Fruit fly (Drosophila melanogaster) whole organism, prepupa: ENCODE measurements around the gene Pop4.

Experiments used
- Blimp-1 ChIP-seq: fragments of 200-800 bp; sonication (Bioruptor generic); optimal IDR thresholded peaks from 3 replicates; lab custom pipeline; 2017; ENCODE audit warnings: missing biosample characterization, missing genetic modification characterization, mild to moderate bottlenecking, moderate library complexity, missing genetic modification reagents
- CG11294 ChIP-seq: fragments of 200-800 bp; sonication (Bioruptor generic); IDR thresholded peaks from 2 replicates; pipeline ENCODE4 v1.3.6; 2022; ENCODE audit warnings: missing biosample characterization, missing genetic modification characterization
- CG11762 ChIP-seq: fragments of 200-800 bp; sonication (Bioruptor generic); optimal IDR thresholded peaks from 3 replicates; lab custom pipeline; 2016; ENCODE audit warnings: missing biosample characterization, missing genetic modification characterization; ENCODE audit not compliant: insufficient read depth
- CG11902 ChIP-seq: fragments of 200-800 bp; sonication (Bioruptor generic); optimal IDR thresholded peaks from 3 replicates; lab custom pipeline; 2016; ENCODE audit warnings: missing biosample characterization, missing genetic modification characterization
- CG1621 ChIP-seq: fragments of 200-800 bp; sonication (Bioruptor generic); optimal IDR thresholded peaks from 3 replicates; lab custom pipeline; 2018; ENCODE audit warnings: missing biosample characterization, mild to moderate bottlenecking, missing genetic modification characterization
- CG16779 ChIP-seq: fragments of 200-800 bp; sonication (Bioruptor generic); optimal IDR thresholded peaks from 3 replicates; lab custom pipeline; 2017; ENCODE audit warnings: missing biosample characterization, mild to moderate bottlenecking, missing genetic modification characterization
- CG3032 ChIP-seq: fragments of 200-800 bp; optimal IDR thresholded peaks from 2 replicates; lab custom pipeline; 2019; ENCODE audit warnings: missing biosample characterization, mild to moderate bottlenecking, missing genetic modification characterization, moderate library complexity
- CG31627 ChIP-seq: fragments of 200-800 bp; sonication (Bioruptor generic); optimal IDR thresholded peaks from 3 replicates; lab custom pipeline; 2016; ENCODE audit warnings: missing biosample characterization, missing genetic modification characterization
- CG3919 ChIP-seq: fragments of 200-800 bp; sonication (Bioruptor generic); optimal IDR thresholded peaks from 3 replicates; lab custom pipeline; 2016; ENCODE audit warnings: missing biosample characterization, missing genetic modification characterization
- CG4318 ChIP-seq: fragments of 200-800 bp; sonication (Bioruptor generic); optimal IDR thresholded peaks from 3 replicates; lab custom pipeline; 2017; ENCODE audit warnings: missing biosample characterization, mild to moderate bottlenecking, missing genetic modification characterization
- CG6276 ChIP-seq: fragments of 200-800 bp; sonication (Bioruptor generic); optimal IDR thresholded peaks from 2 replicates; lab custom pipeline; 2017; ENCODE audit warnings: missing biosample characterization, mild to moderate bottlenecking, missing genetic modification characterization
- CG6808 ChIP-seq: fragments of 200-800 bp; sonication (Bioruptor generic); optimal IDR thresholded peaks from 3 replicates; lab custom pipeline; 2017; ENCODE audit warnings: missing biosample characterization, missing genetic modification characterization, mild to moderate bottlenecking, moderate library complexity, missing genetic modification reagents
- CG6854 ChIP-seq: fragments of 200-800 bp; sonication (Bioruptor generic); optimal IDR thresholded peaks from 2 replicates; lab custom pipeline; 2017; ENCODE audit warnings: missing biosample characterization, mild to moderate bottlenecking, missing genetic modification characterization
- CG7368 ChIP-seq: fragments of 200-800 bp; sonication (Bioruptor generic); optimal IDR thresholded peaks from 3 replicates; lab custom pipeline; 2016; ENCODE audit warnings: missing biosample characterization, missing genetic modification characterization
- CG9139 ChIP-seq: fragments of 200-800 bp; sonication (Bioruptor generic); optimal IDR thresholded peaks from 3 replicates; lab custom pipeline; 2017; ENCODE audit warnings: missing biosample characterization, mild to moderate bottlenecking, missing genetic modification characterization
- Eip75B ChIP-seq: fragments of 200-800 bp; sonication (Bioruptor generic); optimal IDR thresholded peaks from 3 replicates; lab custom pipeline; 2016; ENCODE audit warnings: missing biosample characterization, missing genetic modification characterization
- Eip78C ChIP-seq: fragments of 200-800 bp; sonication (Bioruptor generic); peaks from one replicate; lab custom pipeline; 2016; ENCODE audit warnings: missing biosample characterization, missing genetic modification characterization
- Ets21C ChIP-seq: fragments of 200-800 bp; sonication (Bioruptor generic); optimal IDR thresholded peaks from 3 replicates; lab custom pipeline; 2016; ENCODE audit warnings: missing biosample characterization, missing genetic modification characterization
- Ets96B ChIP-seq: fragments of 200-800 bp; optimal IDR thresholded peaks from 2 replicates; lab custom pipeline; 2019; ENCODE audit warnings: missing biosample characterization, mild to moderate bottlenecking, missing genetic modification characterization, moderate library complexity
- Gug ChIP-seq: fragments of 200-800 bp; sonication (Bioruptor generic); IDR thresholded peaks from 2 replicates; pipeline ENCODE4 v1.3.6; 2022; ENCODE audit warnings: missing biosample characterization, missing genetic modification characterization
- Hr38 ChIP-seq: sonication (Bioruptor generic); optimal IDR thresholded peaks from 2 replicates; lab custom pipeline; 2016; ENCODE audit warnings: missing biosample characterization, missing genetic modification characterization
- Hr39 ChIP-seq: fragments of 200-800 bp; sonication (Bioruptor generic); optimal IDR thresholded peaks from 2 replicates; lab custom pipeline; 2016; ENCODE audit warnings: missing biosample characterization, missing genetic modification characterization
- Lpt ChIP-seq: fragments of 200-800 bp; sonication (Bioruptor generic); optimal IDR thresholded peaks from 3 replicates; lab custom pipeline; 2016; ENCODE audit warnings: missing biosample characterization, missing genetic modification characterization
- Met ChIP-seq: fragments of 200-800 bp; sonication (Bioruptor generic); optimal IDR thresholded peaks from 3 replicates; lab custom pipeline; 2016; ENCODE audit warnings: missing biosample characterization, missing genetic modification characterization
- OdsH ChIP-seq: fragments of 200-800 bp; sonication (Bioruptor generic); optimal IDR thresholded peaks from 3 replicates; lab custom pipeline; 2016; ENCODE audit warnings: missing biosample characterization, missing genetic modification characterization
- Smox ChIP-seq: fragments of 200-800 bp; sonication (Bioruptor generic); optimal IDR thresholded peaks from 3 replicates; lab custom pipeline; 2016; ENCODE audit warnings: missing biosample characterization, missing genetic modification characterization
- Sox15 ChIP-seq: fragments of 200-800 bp; sonication (Bioruptor generic); optimal IDR thresholded peaks from 3 replicates; lab custom pipeline; 2016; ENCODE audit warnings: missing biosample characterization, missing genetic modification characterization
- acj6 ChIP-seq: fragments of 200-800 bp; sonication (Bioruptor generic); optimal IDR thresholded peaks from 3 replicates; lab custom pipeline; 2016; ENCODE audit warnings: missing biosample characterization, missing genetic modification characterization
- cyc ChIP-seq: fragments of 200-800 bp; sonication (Bioruptor generic); optimal IDR thresholded peaks from 3 replicates; lab custom pipeline; 2016; ENCODE audit warnings: missing biosample characterization, missing genetic modification characterization
- dsx ChIP-seq: fragments of 200-800 bp; optimal IDR thresholded peaks from 3 replicates; lab custom pipeline; 2019; ENCODE audit warnings: missing biosample characterization, mild to moderate bottlenecking, missing genetic modification characterization, moderate library complexity; ENCODE audit not compliant: poor library complexity, severe bottlenecking
- esn ChIP-seq: fragments of 200-800 bp; sonication (Bioruptor generic); optimal IDR thresholded peaks from 2 replicates; lab custom pipeline; 2016; ENCODE audit warnings: missing biosample characterization, mild to moderate bottlenecking, missing genetic modification characterization, moderate library complexity
- fkh ChIP-seq: fragments of 200-800 bp; sonication (Bioruptor generic); optimal IDR thresholded peaks from 3 replicates; lab custom pipeline; 2017; ENCODE audit warnings: missing biosample characterization, mild to moderate bottlenecking, missing genetic modification characterization, moderate library complexity
- lz ChIP-seq: fragments of 200-800 bp; sonication (Bioruptor generic); optimal IDR thresholded peaks from 3 replicates; lab custom pipeline; 2016; ENCODE audit warnings: missing biosample characterization, missing genetic modification characterization
- pdm3 ChIP-seq: fragments of 200-800 bp; sonication (Bioruptor generic); optimal IDR thresholded peaks from 3 replicates; lab custom pipeline; 2016; ENCODE audit warnings: missing biosample characterization, missing genetic modification characterization
- salr ChIP-seq, 2 experiments: fragments of 200-800 bp; sonication (Bioruptor generic); optimal IDR thresholded peaks; 3 replicates each; lab custom pipeline; 2016 to 2018; ENCODE audit warnings: missing biosample characterization in 2 of 2, missing genetic modification characterization in 2 of 2, mild to moderate bottlenecking in 1 of 2
- ss ChIP-seq, 2 experiments: fragments of 200-800 bp; sonication (Bioruptor generic); optimal IDR thresholded peaks; 2 replicates in 1 of 2; 3 replicates in 1 of 2; lab custom pipeline; 2017 to 2018; ENCODE audit warnings: mild to moderate bottlenecking in 2 of 2, missing biosample characterization in 2 of 2, missing genetic modification characterization in 2 of 2, moderate library complexity in 1 of 2
- svp ChIP-seq: fragments of 200-800 bp; sonication (Bioruptor generic); peaks from one replicate; lab custom pipeline; 2016; ENCODE audit warnings: missing biosample characterization, missing genetic modification characterization
- topi ChIP-seq: fragments of 200-800 bp; sonication (Bioruptor generic); optimal IDR thresholded peaks from 3 replicates; lab custom pipeline; 2016; ENCODE audit warnings: missing biosample characterization, missing genetic modification characterization
- vri ChIP-seq: fragments of 200-800 bp; sonication (Bioruptor generic); optimal IDR thresholded peaks from 3 replicates; lab custom pipeline; 2016; ENCODE audit warnings: missing biosample characterization, mild to moderate bottlenecking, missing genetic modification characterization

Gene Pop4

DNA sequence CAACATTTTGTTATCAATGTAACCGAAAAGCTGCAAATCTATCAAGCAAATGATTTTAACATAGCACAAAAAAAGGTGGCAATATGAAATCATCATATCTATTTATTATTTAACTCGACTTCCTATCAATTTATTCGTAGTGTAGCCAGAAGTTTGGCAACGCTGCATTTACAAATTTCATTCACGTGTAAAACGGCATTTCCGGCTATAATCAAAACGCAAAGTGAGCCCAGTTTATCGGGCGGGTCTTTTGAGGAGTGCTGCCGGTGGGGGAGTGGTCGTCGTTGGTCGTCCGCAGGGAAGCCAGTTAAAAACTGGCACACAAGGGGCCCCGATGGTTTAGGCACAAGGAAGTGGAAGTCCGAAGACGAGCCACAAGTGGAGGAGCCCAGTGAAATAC is 3.5 kb upstream of the Pop4 start:
- TF ChIP-seq CG4318 (GFP tag; lab: Kevin White, UChicago) (no peak), Eip78C (GFP tag; lab: Kevin White, UChicago) (peak; percentile 21), CG6808 (GFP tag; lab: Kevin White, UChicago) (no peak), CG6276 (GFP tag; lab: Kevin White, UChicago) (no peak), salr (GFP tag; optimal IDR thresholded peaks at IDR 0.05; lab: Kevin White, UChicago) (no peak), CG7368 (GFP tag; lab: Kevin White, UChicago) (no peak)
- TF ChIP-seq, all 60 proteins: peak for 1

DNA sequence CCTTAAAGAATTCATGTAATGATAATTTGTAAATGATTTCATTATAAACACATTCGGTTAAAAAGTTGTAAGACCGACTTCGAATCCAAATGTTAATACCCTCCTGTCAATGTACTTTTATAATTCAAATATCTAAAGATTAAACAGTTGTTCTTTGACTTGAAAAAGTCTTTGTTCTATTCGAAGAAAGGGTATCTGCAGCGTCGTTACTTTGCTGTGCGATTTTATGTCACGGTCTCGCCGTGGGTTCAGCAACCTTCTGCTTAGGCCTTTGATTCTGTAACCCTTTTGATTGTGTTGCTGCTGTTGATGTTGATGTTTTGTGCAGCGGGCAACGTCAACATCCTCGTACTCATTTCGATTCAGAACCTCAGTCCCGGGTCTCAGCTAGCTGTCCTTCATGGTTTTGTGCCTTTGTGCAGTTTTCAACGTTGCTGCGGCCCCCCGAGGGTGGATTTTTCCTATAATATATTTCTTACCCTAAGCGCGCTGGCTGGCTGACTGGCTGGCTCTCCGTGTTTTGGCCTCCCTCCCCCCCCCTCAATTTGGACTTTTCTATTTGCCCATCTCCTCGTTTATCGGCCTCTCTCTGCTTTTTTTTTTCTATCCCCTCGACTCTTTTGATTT is 2.9 kb upstream of the Pop4 start:
- TF ChIP-seq Eip78C (GFP tag; lab: Kevin White, UChicago) (peak; percentile 54), ss (GFP tag; optimal IDR thresholded peaks at IDR 0.05; lab: Kevin White, UChicago) (no peak)

DNA sequence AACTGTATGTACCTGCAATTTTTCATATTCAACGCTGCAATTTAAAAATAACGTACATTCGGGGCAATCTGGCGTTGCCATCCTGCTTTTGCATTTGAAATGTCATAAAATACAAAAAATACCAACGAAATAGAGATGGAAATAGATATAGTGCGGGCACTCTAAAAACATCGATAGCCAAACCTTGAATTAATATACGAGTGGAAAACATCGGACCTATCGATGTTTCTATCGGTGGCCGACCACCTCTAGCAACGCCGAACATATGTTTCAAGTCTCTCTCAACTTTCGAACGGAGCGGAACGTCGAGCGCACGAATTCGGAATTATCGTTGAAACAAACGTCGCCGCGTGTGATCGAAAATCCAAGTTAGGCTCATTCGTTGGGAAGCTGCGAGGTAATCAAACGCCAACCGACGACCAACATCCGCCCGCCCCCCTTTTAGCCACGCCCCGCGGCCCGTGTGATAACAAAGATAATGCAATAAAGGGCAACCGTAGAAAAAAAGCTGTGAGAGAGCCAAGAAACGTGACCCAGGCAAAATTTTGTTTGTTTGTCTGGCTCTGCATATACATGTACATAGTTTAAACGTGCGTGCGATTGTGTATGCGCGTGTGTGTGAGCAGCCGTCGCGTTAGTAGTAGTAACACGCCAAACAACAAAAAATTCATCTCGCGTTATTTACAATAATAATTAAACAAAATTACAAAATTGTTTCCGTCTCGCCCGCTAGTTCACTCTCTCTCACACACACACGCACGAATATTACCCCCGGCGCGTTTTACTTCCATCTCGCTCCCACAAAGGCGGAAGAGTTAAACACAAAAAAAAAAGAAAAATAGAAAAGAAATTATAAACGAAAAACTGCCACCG is 563 bp upstream of the Pop4 start, which contains the start of gene nmo:
nmo (plus strand) TSS at position 270 of the 873 bp plus-strand sequence.
- peak; percentile 68 for TF ChIP-seq Eip78C (GFP tag; lab: Kevin White, UChicago)
- peak; percentile 8 for TF ChIP-seq CG31627 (GFP tag; lab: Kevin White, UChicago)
- peak; percentile 44 for TF ChIP-seq cyc (GFP tag; lab: Kevin White, UChicago)
- peak; percentile 80 for TF ChIP-seq CG6854 (GFP tag; lab: Kevin White, UChicago)
- TF ChIP-seq Met (GFP tag; lab: Kevin White, UChicago) = no peak
- TF ChIP-seq CG7368 (GFP tag; lab: Kevin White, UChicago) = no peak
- peak; percentile 21 to 64 for TF ChIP-seq ss (GFP tag; optimal IDR thresholded peaks at IDR 0.05; lab: Kevin White, UChicago)
- peak; percentile 86 for TF ChIP-seq fkh (GFP tag; lab: Kevin White, UChicago)
- peak; percentile 3 for TF ChIP-seq esn
- peak; percentile 24 for TF ChIP-seq dsx (GFP tag; lab: Kevin White, UChicago)
- TF ChIP-seq topi (GFP tag; lab: Kevin White, UChicago) = peak; percentile 39
- TF ChIP-seq CG11294 (GFP tag; lab: Robert Waterston, UW) = no peak
- no peak for TF ChIP-seq Ets96B (tag; lab: Kevin White, UChicago)
- TF ChIP-seq CG3032 (tag; lab: Kevin White, UChicago) = no peak
- peak; percentile 53 for TF ChIP-seq CG3919 (GFP tag; lab: Kevin White, UChicago)
- no peak for TF ChIP-seq lz (GFP tag; lab: Kevin White, UChicago)
- no peak for TF ChIP-seq CG1621
- TF ChIP-seq, all 60 proteins: peak for 10

DNA sequence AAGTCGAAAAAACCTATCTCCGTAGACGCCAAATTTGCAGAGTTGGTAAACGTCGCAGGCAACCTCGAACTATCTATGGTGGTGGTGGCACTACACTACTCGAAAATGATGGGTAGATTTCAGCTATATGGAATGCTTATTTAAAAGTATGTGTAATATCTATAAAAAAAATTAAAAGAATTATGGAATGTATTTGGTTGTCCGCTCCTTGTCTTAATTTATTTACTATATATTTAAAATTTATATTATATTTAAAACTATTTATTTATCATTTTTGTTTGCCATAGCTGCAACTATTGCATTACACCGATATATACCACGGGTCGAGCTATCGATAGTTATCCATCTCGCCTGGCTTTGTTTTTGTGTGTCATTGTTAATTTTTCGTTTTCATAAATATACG is 2.4 kb downstream of the Pop4 start, which contains the start of the genes HP4 and CG8209:
HP4 (minus strand) TSS at position 74 of the 403 bp plus-strand sequence.
CG8209 (plus strand) TSS at position 326 of the 403 bp plus-strand sequence.
- TF ChIP-seq pdm3 (no peak), Blimp-1 (peak; percentile 28), Sox15 (GFP tag; lab: Kevin White, UChicago) (peak; percentile 36), Hr38 (GFP tag; lab: Kevin White, UChicago) (no peak), OdsH (GFP tag; lab: Kevin White, UChicago) (peak; percentile 36), Smox (GFP tag; lab: Kevin White, UChicago) (peak; percentile 64), salr (GFP tag; optimal IDR thresholded peaks at IDR 0.05; lab: Kevin White, UChicago) (peak in 1 of 2 experiments; percentile 15), dsx (GFP tag; lab: Kevin White, UChicago) (peak; percentile 81), CG16779 (tag; lab: Kevin White, UChicago) (no peak), CG1621 (peak; percentile 49), cyc (GFP tag; lab: Kevin White, UChicago) (peak; percentile 74), Ets21C (GFP tag; lab: Kevin White, UChicago) (peak; percentile 24), CG4318 (GFP tag; lab: Kevin White, UChicago) (no peak), Hr39 (GFP tag; lab: Kevin White, UChicago) (peak; percentile 1), CG6276 (GFP tag; lab: Kevin White, UChicago) (no peak), Gug (GFP tag; lab: Robert Waterston, UW) (peak; percentile 81), topi (GFP tag; lab: Kevin White, UChicago) (peak; percentile 71), CG11762 (GFP tag; lab: Kevin White, UChicago) (no peak), CG6854 (GFP tag; lab: Kevin White, UChicago) (peak; percentile 5), CG6808 (GFP tag; lab: Kevin White, UChicago) (no peak), CG9139 (GFP tag; lab: Kevin White, UChicago) (no peak), CG7368 (GFP tag; lab: Kevin White, UChicago) (peak; percentile 65), Eip75B (GFP tag; lab: Kevin White, UChicago) (peak; percentile 60), acj6 (GFP tag; lab: Kevin White, UChicago) (peak; percentile 77), Eip78C (GFP tag; lab: Kevin White, UChicago) (peak; percentile 91), Met (GFP tag; lab: Kevin White, UChicago) (peak; percentile 73), CG11902 (GFP tag; lab: Kevin White, UChicago) (peak; percentile 71), svp (GFP tag; lab: Kevin White, UChicago) (no peak), Lpt (peak; percentile 54), vri (GFP tag; lab: Kevin White, UChicago) (no peak)
